Worm (Caenorhabditis elegans) whole organism, L2 larva: ENCODE measurements around the gene F01F1.14.

Experiments
- F13H6.1 ChIP-seq: sonication (generic microtip); optimal IDR thresholded peaks from 2 replicates; lab custom pipeline; 2016; ENCODE audit warnings: missing genetic modification characterization, missing compliant biosample characterization
- R02D3.7 ChIP-seq: fragments of 150-350 bp; optimal IDR thresholded peaks from 2 replicates; lab custom pipeline; 2014; ENCODE audit warnings: missing biosample characterization, missing genetic modification characterization
- alr-1 ChIP-seq: fragments of 150-350 bp; optimal IDR thresholded peaks from 2 replicates; lab custom pipeline; 2014; ENCODE audit warnings: missing biosample characterization, missing genetic modification characterization
- ama-1 ChIP-seq: fragments of 150-350 bp; optimal IDR thresholded peaks from 2 replicates; lab custom pipeline; 2018; ENCODE audit warnings: inconsistent platforms
- ceh-82 ChIP-seq: fragments of 150-350 bp; optimal IDR thresholded peaks from 2 replicates; lab custom pipeline; 2014; ENCODE audit warnings: missing biosample characterization, missing genetic modification characterization
- egl-27 ChIP-seq: sonication (generic microtip); optimal IDR thresholded peaks from 3 replicates; lab custom pipeline; 2017; ENCODE audit warnings: missing biosample characterization, missing genetic modification reagents, missing genetic modification characterization
- mbf-1 ChIP-seq: sonication (generic microtip); optimal IDR thresholded peaks from 2 replicates; lab custom pipeline; 2017; ENCODE audit warnings: missing biosample characterization, missing genetic modification characterization
- skn-1 ChIP-seq: sonication (generic microtip); optimal IDR thresholded peaks from 2 replicates; lab custom pipeline; 2017; ENCODE audit warnings: missing biosample characterization, missing genetic modification characterization
- unc-39 ChIP-seq: fragments of 150-350 bp; optimal IDR thresholded peaks from 2 replicates; lab custom pipeline; 2014; ENCODE audit warnings: missing biosample characterization, missing genetic modification characterization

ce11 chrIII:5879291-5879968 is 3.3 kb downstream of the F01F1.14 start, which contains the start of gene hpo-10:
- TF ChIP-seq mbf-1 (tag; lab: Kevin White, UChicago), result no peak
- TF ChIP-seq egl-27, result no peak
- TF ChIP-seq skn-1 (tag; lab: Kevin White, UChicago), result no peak
- no peak for TF ChIP-seq ceh-82
- TF ChIP-seq unc-39 (tag; lab: Kevin White, UChicago), result no peak
- no peak for TF ChIP-seq alr-1 (tag; lab: Kevin White, UChicago)
- no peak for TF ChIP-seq R02D3.7 (tag; lab: Kevin White, UChicago)
- TF ChIP-seq ama-1, result no peak
- TF ChIP-seq F13H6.1 (tag; lab: Kevin White, UChicago), result no peak
